Worm (Caenorhabditis elegans) whole organism, midembryonic: ENCODE results near the gene nas-20.

Source experiments
- flt-1 ChIP-seq: fragments of 200-800 bp; sonication (Bioruptor generic); IDR thresholded peaks from 2 replicates; pipeline ENCODE4 v1.3.6; 2022; ENCODE audit warnings: missing genetic modification characterization, missing compliant biosample characterization
- klf-2 ChIP-seq: fragments of 200-800 bp; sonication (Bioruptor generic); conservative IDR thresholded peaks from 2 replicates; pipeline ENCODE4 v1.3.6; 2022; ENCODE audit warnings: missing genetic modification reagents, missing genetic modification characterization, missing compliant biosample characterization
- ref-1 ChIP-seq: fragments of 200-800 bp; sonication (Bioruptor generic); conservative IDR thresholded peaks from 2 replicates; pipeline ENCODE4 v1.3.6; 2022; ENCODE audit warnings: missing genetic modification reagents, missing genetic modification characterization, missing compliant biosample characterization
- tab-1 ChIP-seq: fragments of 200-800 bp; sonication (Bioruptor generic); IDR thresholded peaks from 2 replicates; pipeline ENCODE4 v1.3.6; 2022; ENCODE audit warnings: missing genetic modification characterization, missing compliant biosample characterization
- ztf-23 ChIP-seq: fragments of 200-800 bp; sonication (Bioruptor generic); IDR thresholded peaks from 2 replicates; pipeline ENCODE4 v1.3.6; 2022; ENCODE audit warnings: missing genetic modification reagents, missing genetic modification characterization, missing compliant biosample characterization

ce11 chrV:11479406-11479805, 7.3 kb upstream of the nas-20 start, which contains the start of gene T11F9.22:
- TF ChIP-seq klf-2 (GFP tag; lab: Robert Waterston, UW) (no peak), ref-1 (no peak), tab-1 (GFP tag; lab: Robert Waterston, UW) (no peak), flt-1 (GFP tag; lab: Robert Waterston, UW) (no peak), ztf-23 (no peak)
